Fruit fly (Drosophila melanogaster) ovary, adult (tissue): ENCODE measurements around the gene Hnf4.

Source experiments
- CG17801 ChIP-seq: fragments of 200-800 bp; optimal IDR thresholded peaks from 2 replicates; lab custom pipeline; 2019; ENCODE audit warnings: missing biosample characterization, mild to moderate bottlenecking, missing genetic modification characterization, moderate library complexity; ENCODE audit not compliant: partially characterized antibody

Gene Hnf4

dm6 chr2L:8709413-8709812 lies at the start of gene Hnf4:
Gene Hnf4, minus strand, starts transcription at chr2L:8709611.
- no peak for TF ChIP-seq CG17801 (GFP tag; lab: Kevin White, UChicago)

dm6 chr2L:8752022-8752421 lies 42.6 kb upstream of the Hnf4 start, which contains the start of the genes CG45307 and CG12438:
Gene CG45307, minus strand, starts transcription at chr2L:8752122.
Gene CG12438, plus strand, starts transcription at chr2L:8752285.
- TF ChIP-seq CG17801 (GFP tag; lab: Kevin White, UChicago), result no peak

dm6 chr2L:8747480-8747879 lies 38.1 kb upstream of the Hnf4 start:
- TF ChIP-seq CG17801 (GFP tag; lab: Kevin White, UChicago), result no peak

- no peak for TF ChIP-seq CG17801 (GFP tag; lab: Kevin White, UChicago)
These were observed 36.9 kb upstream of the Hnf4 start for dm6 chr2L:8746350-8746759.

dm6 chr2L:8743082-8743481 lies 33.7 kb upstream of the Hnf4 start:
- no peak for TF ChIP-seq CG17801 (GFP tag; lab: Kevin White, UChicago)

- TF ChIP-seq CG17801 (GFP tag; lab: Kevin White, UChicago), result no peak
These were observed 31.4 kb upstream of the Hnf4 start for dm6 chr2L:8740757-8741278.

dm6 chr2L:8739984-8740756 lies 30.8 kb upstream of the Hnf4 start, which contains the start of gene raw:
Gene raw, minus strand, starts transcription at chr2L:8740660.
- peak; percentile 20 for TF ChIP-seq CG17801 (GFP tag; lab: Kevin White, UChicago)

dm6 chr2L:8738253-8738665 lies 28.8 kb upstream of the Hnf4 start:
- TF ChIP-seq CG17801 (GFP tag; lab: Kevin White, UChicago), result no peak

dm6 chr2L:8736383-8736782 lies 27.0 kb upstream of the Hnf4 start:
- TF ChIP-seq CG17801 (GFP tag; lab: Kevin White, UChicago), result no peak

dm6 chr2L:8735572-8735996 lies 26.2 kb upstream of the Hnf4 start:
- peak; percentile 51 for TF ChIP-seq CG17801 (GFP tag; lab: Kevin White, UChicago)

dm6 chr2L:8734998-8735397 lies 25.6 kb upstream of the Hnf4 start:
- no peak for TF ChIP-seq CG17801 (GFP tag; lab: Kevin White, UChicago)

dm6 chr2L:8734304-8734703 lies 24.9 kb upstream of the Hnf4 start:
- TF ChIP-seq CG17801 (GFP tag; lab: Kevin White, UChicago), result no peak

dm6 chr2L:8732702-8733101 lies 23.3 kb upstream of the Hnf4 start:
- TF ChIP-seq CG17801 (GFP tag; lab: Kevin White, UChicago), result no peak

- TF ChIP-seq CG17801 (GFP tag; lab: Kevin White, UChicago), result no peak
These were observed 11.6 kb upstream of the Hnf4 start for dm6 chr2L:8721028-8721427.

dm6 chr2L:8719757-8720156 lies 10.3 kb upstream of the Hnf4 start:
- TF ChIP-seq CG17801 (GFP tag; lab: Kevin White, UChicago), result no peak
